Worm (Caenorhabditis elegans): ENCODE results near the gene kin-29.

kin-29 gene

ce11 chrX:2819747-2820146, 32.5 kb downstream of the kin-29 start:
- TF ChIP-seq rpc-1 (optimal IDR thresholded peaks at IDR 0.05) (no peak), rpc-1 (tag; optimal IDR thresholded peaks at IDR 0.05) (no peak), C17E4.6 (GFP tag; IDR thresholded peaks at IDR 0.05) (no peak), gei-17 (GFP tag; optimal IDR thresholded peaks at IDR 0.05) (no peak), attf-5 (GFP tag; optimal IDR thresholded peaks at IDR 0.05) (no peak), chd-7 (tag; optimal IDR thresholded peaks at IDR 0.05) (no peak), B0019.2 (GFP tag; conservative IDR thresholded peaks at IDR 0.05) (no peak), atf-7 (tag; optimal IDR thresholded peaks at IDR 0.05) (no peak), F52B5.7 (tag; optimal IDR thresholded peaks at IDR 0.05) (no peak), dpl-1 (GFP tag; optimal IDR thresholded peaks at IDR 0.05) (no peak), nhr-179 (tag; optimal IDR thresholded peaks at IDR 0.05) (no peak), K12H6.12 (tag; optimal IDR thresholded peaks at IDR 0.05) (no peak), lag-1 (GFP tag; IDR thresholded peaks at IDR 0.05) (no peak), B0261.1 (tag; optimal IDR thresholded peaks at IDR 0.05) (no peak), bed-2 (GFP tag; IDR thresholded peaks at IDR 0.05) (no peak), pbrm-1 (GFP tag; IDR thresholded peaks at IDR 0.05) (no peak), C06A6.2 (GFP tag; conservative IDR thresholded peaks at IDR 0.05) (no peak), lin-54 (GFP tag; optimal IDR thresholded peaks at IDR 0.05) (no peak), zfh-2 (GFP tag; conservative IDR thresholded peaks at IDR 0.05) (no peak), cebp-2 (GFP tag; IDR thresholded peaks at IDR 0.05) (no peak), ztf-18 (tag; optimal IDR thresholded peaks at IDR 0.05) (no peak)

DNA sequence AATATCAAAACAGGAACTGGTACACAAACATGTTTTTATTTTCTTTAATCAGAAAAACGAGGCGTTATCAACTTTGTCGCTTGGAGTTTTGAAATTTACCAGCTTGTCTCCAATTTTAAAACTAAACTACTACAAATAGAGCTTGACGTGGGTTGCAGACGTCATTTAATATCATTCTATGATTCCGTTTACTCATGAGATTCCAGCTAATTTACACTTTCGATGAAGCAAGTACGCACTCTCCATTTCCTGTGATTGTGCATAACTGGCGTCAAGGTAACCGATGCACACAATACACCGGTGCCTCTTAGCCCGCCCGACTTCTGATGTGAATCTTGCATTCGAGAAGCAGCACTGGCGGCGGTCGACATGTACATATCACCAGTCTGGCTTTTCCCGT, 33.3 kb downstream of the kin-29 start:
- TF ChIP-seq aptf-2 (GFP tag; conservative IDR thresholded peaks at IDR 0.05): no peak
- no peak for TF ChIP-seq ceh-58 (GFP tag; IDR thresholded peaks at IDR 0.05)
- TF ChIP-seq him-1 (tag; optimal IDR thresholded peaks at IDR 0.05): no peak
- no peak for TF ChIP-seq ztf-28 (GFP tag; IDR thresholded peaks at IDR 0.05)
- no peak for TF ChIP-seq nfya-1 (tag; optimal IDR thresholded peaks at IDR 0.05; ENCODE audit: borderline replicate concordance, insufficient read depth)
- TF ChIP-seq F57A8.1 (GFP tag; optimal IDR thresholded peaks at IDR 0.05): no peak
- TF ChIP-seq attf-3 (GFP tag; conservative IDR thresholded peaks at IDR 0.05): no peak
- TF ChIP-seq rpc-1 (optimal IDR thresholded peaks at IDR 0.05): no peak
- TF ChIP-seq rpc-1 (tag; optimal IDR thresholded peaks at IDR 0.05): no peak
- TF ChIP-seq ceh-27 (GFP tag; optimal IDR thresholded peaks at IDR 0.05): no peak
- no peak for TF ChIP-seq lir-1 (GFP tag; conservative IDR thresholded peaks at IDR 0.05)
- TF ChIP-seq hlh-12 (tag; optimal IDR thresholded peaks at IDR 0.05): no peak
- no peak for TF ChIP-seq ztf-22 (GFP tag; optimal IDR thresholded peaks at IDR 0.05)
- TF ChIP-seq madf-6 (GFP tag; IDR thresholded peaks at IDR 0.05): no peak
- no peak for TF ChIP-seq B0035.1 (tag; optimal IDR thresholded peaks at IDR 0.05)

ce11 chrX:2814097-2814720, 38.0 kb downstream of the kin-29 start, which contains the start of gene C14A11.6:
C14A11.6 (minus strand) TSS chrX:2814147.
- no peak for TF ChIP-seq ztf-6 (GFP tag; IDR thresholded peaks at IDR 0.05)
- no peak for TF ChIP-seq lin-54 (GFP tag; optimal IDR thresholded peaks at IDR 0.05)
- no peak for TF ChIP-seq let-526 (GFP tag; IDR thresholded peaks at IDR 0.05)
- no peak for TF ChIP-seq repo-1 (tag; optimal IDR thresholded peaks at IDR 0.05)
- TF ChIP-seq egrh-3 (GFP tag; IDR thresholded peaks at IDR 0.05): no peak
- no peak for TF ChIP-seq nhr-179 (tag; optimal IDR thresholded peaks at IDR 0.05)
- no peak for TF ChIP-seq Y79H2A.3 (GFP tag; conservative IDR thresholded peaks at IDR 0.05)
- TF ChIP-seq dpff-1 (tag; optimal IDR thresholded peaks at IDR 0.05): no peak
- TF ChIP-seq madf-3 (GFP tag; IDR thresholded peaks at IDR 0.05): no peak
- no peak for TF ChIP-seq lsl-1 (GFP tag; optimal IDR thresholded peaks at IDR 0.05)
- TF ChIP-seq die-1 (tag; optimal IDR thresholded peaks at IDR 0.05): no peak
